Fruit fly (Drosophila melanogaster) whole organism, embryonic: ENCODE data around the gene vkg.

Experiments used
- Blimp-1 ChIP-seq: fragments of 200-800 bp; sonication (Bioruptor generic); optimal IDR thresholded peaks from 3 replicates; lab custom pipeline; 2018; ENCODE audit warnings: missing biosample characterization, missing genetic modification characterization, mild to moderate bottlenecking, moderate library complexity, missing genetic modification reagents
- Bteb2 ChIP-seq: fragments of 200-800 bp; sonication (Bioruptor generic); optimal IDR thresholded peaks from 2 replicates; lab custom pipeline; 2016; ENCODE audit warnings: missing biosample characterization, missing genetic modification characterization
- CG10267 ChIP-seq: fragments of 200-800 bp; sonication (Bioruptor generic); optimal IDR thresholded peaks from 2 replicates; lab custom pipeline; 2018; ENCODE audit warnings: missing biosample characterization, mild to moderate bottlenecking, missing genetic modification characterization, moderate library complexity
- CG11398 ChIP-seq: fragments of 200-800 bp; sonication (Bioruptor generic); optimal IDR thresholded peaks from 2 replicates; lab custom pipeline; 2016; ENCODE audit warnings: missing biosample characterization, missing genetic modification characterization
- CG11696 ChIP-seq: fragments of 200-800 bp; sonication (Bioruptor generic); IDR thresholded peaks from 2 replicates; pipeline ENCODE4 v1.3.6; 2022; ENCODE audit warnings: missing biosample characterization, missing genetic modification characterization
- CG16779 ChIP-seq: fragments of 200-800 bp; sonication (Bioruptor generic); IDR thresholded peaks from 2 replicates; pipeline ENCODE4 v1.3.6; 2022; ENCODE audit warnings: missing biosample characterization, missing genetic modification characterization
- CG16815 ChIP-seq: fragments of 200-800 bp; sonication (Bioruptor generic); optimal IDR thresholded peaks from 3 replicates; lab custom pipeline; 2017; ENCODE audit warnings: missing biosample characterization, mild to moderate bottlenecking, missing genetic modification characterization
- CG17186 ChIP-seq: fragments of 200-800 bp; sonication (Bioruptor generic); optimal IDR thresholded peaks from 3 replicates; lab custom pipeline; 2017; ENCODE audit warnings: missing biosample characterization, missing genetic modification reagents, missing genetic modification characterization
- CG2120 ChIP-seq: fragments of 200-800 bp; sonication (Bioruptor generic); optimal IDR thresholded peaks from 3 replicates; lab custom pipeline; 2016; ENCODE audit warnings: missing biosample characterization, missing genetic modification characterization
- CG2129 ChIP-seq: fragments of 200-800 bp; sonication (Bioruptor generic); IDR thresholded peaks from 2 replicates; pipeline ENCODE4 v1.3.6; 2022; ENCODE audit warnings: missing biosample characterization, missing genetic modification characterization; ENCODE audit not compliant: partially characterized antibody
- CG2875 ChIP-seq: fragments of 200-800 bp; sonication (Bioruptor generic); optimal IDR thresholded peaks from 2 replicates; lab custom pipeline; 2017; ENCODE audit warnings: missing biosample characterization, mild to moderate bottlenecking, missing genetic modification characterization, missing genetic modification reagents
- CG31224 ChIP-seq: fragments of 200-800 bp; sonication (Bioruptor generic); IDR thresholded peaks from 2 replicates; pipeline ENCODE4 v1.3.6; 2022; ENCODE audit warnings: missing biosample characterization, missing genetic modification characterization
- CG31365 ChIP-seq: fragments of 200-800 bp; sonication (Bioruptor generic); optimal IDR thresholded peaks from 2 replicates; lab custom pipeline; 2018; ENCODE audit warnings: missing biosample characterization, mild to moderate bottlenecking, missing genetic modification characterization
- CG32532 ChIP-seq: fragments of 200-800 bp; sonication (Bioruptor generic); IDR thresholded peaks from 2 replicates; pipeline ENCODE4 v1.3.6; 2022; ENCODE audit warnings: missing biosample characterization, missing genetic modification characterization
- CG33557 ChIP-seq: fragments of 200-800 bp; sonication (Bioruptor generic); optimal IDR thresholded peaks from 2 replicates; lab custom pipeline; 2019; ENCODE audit warnings: missing biosample characterization, mild to moderate bottlenecking, missing genetic modification characterization, moderate library complexity
- CG34224 ChIP-seq: fragments of 200-800 bp; sonication (Bioruptor generic); IDR thresholded peaks from 3 replicates; pipeline ENCODE4 v1.3.6; 2022; ENCODE audit warnings: missing biosample characterization, missing genetic modification characterization; ENCODE audit not compliant: partially characterized antibody
- CG3838 ChIP-seq: fragments of 200-800 bp; sonication (Bioruptor generic); optimal IDR thresholded peaks from 3 replicates; lab custom pipeline; 2016; ENCODE audit warnings: missing biosample characterization, missing genetic modification characterization
- CG42726 ChIP-seq: fragments of 200-800 bp; sonication (Bioruptor generic); IDR thresholded peaks from 2 replicates; pipeline ENCODE4 v1.3.6; 2022; ENCODE audit warnings: missing biosample characterization, missing genetic modification characterization; ENCODE audit not compliant: partially characterized antibody
- CG9797 ChIP-seq: fragments of 200-800 bp; sonication (Bioruptor generic); optimal IDR thresholded peaks from 3 replicates; lab custom pipeline; 2018; ENCODE audit warnings: missing biosample characterization, mild to moderate bottlenecking, missing genetic modification characterization
- D ChIP-seq, 2 experiments: fragments of 200-800 bp in 1 of 2; fragments of >200 bp in 1 of 2; sonication (Bioruptor generic) in 1 of 2; optimal IDR thresholded peaks; 2 replicates in 1 of 2; 3 replicates in 1 of 2; lab custom pipeline; 2017; ENCODE audit warnings: mild to moderate bottlenecking in 1 of 2, missing biosample characterization in 1 of 2, missing genetic modification characterization in 1 of 2, missing genetic modification reagents in 1 of 2
- Dfd ChIP-seq, 2 experiments: fragments of >200 bp; optimal IDR thresholded peaks; 2 replicates each; lab custom pipeline; 2017; ENCODE audit warnings: missing biosample characterization in 2 of 2, missing genetic modification characterization in 2 of 2
- HLHmδ ChIP-seq: fragments of 200-800 bp; sonication (Bioruptor generic); optimal IDR thresholded peaks from 2 replicates; lab custom pipeline; 2018; ENCODE audit warnings: missing biosample characterization, mild to moderate bottlenecking, missing genetic modification characterization, moderate library complexity
- Hmx ChIP-seq: fragments of 200-800 bp; sonication (Bioruptor generic); optimal IDR thresholded peaks from 2 replicates; lab custom pipeline; 2016; ENCODE audit warnings: missing biosample characterization, missing genetic modification characterization
- Kr ChIP-seq: fragments of 200-800 bp; sonication (Bioruptor generic); optimal IDR thresholded peaks from 2 replicates; lab custom pipeline; 2017; ENCODE audit warnings: missing biosample characterization, mild to moderate bottlenecking, missing genetic modification characterization
- Lpt ChIP-seq: fragments of >200 bp; optimal IDR thresholded peaks from 2 replicates; lab custom pipeline; 2018; ENCODE audit warnings: missing biosample characterization, missing genetic modification characterization
- Sox102F ChIP-seq: fragments of 200-800 bp; sonication (Bioruptor generic); optimal IDR thresholded peaks from 2 replicates; lab custom pipeline; 2018; ENCODE audit warnings: missing biosample characterization, mild to moderate bottlenecking, missing genetic modification characterization, moderate library complexity
- Tbp ChIP-seq: fragments of >200 bp; optimal IDR thresholded peaks from 2 replicates; lab custom pipeline; 2018; ENCODE audit warnings: missing biosample characterization, missing genetic modification characterization
- ap ChIP-seq: fragments of 200-800 bp; sonication (Bioruptor generic); IDR thresholded peaks from 2 replicates; pipeline ENCODE4 v1.3.6; 2022; ENCODE audit warnings: missing biosample characterization, missing genetic modification characterization
- caup ChIP-seq: fragments of 200-800 bp; sonication (Bioruptor generic); optimal IDR thresholded peaks from 3 replicates; lab custom pipeline; 2017; ENCODE audit warnings: missing biosample characterization, mild to moderate bottlenecking, missing genetic modification characterization, moderate library complexity; ENCODE audit not compliant: severe bottlenecking
- chif ChIP-seq, 2 experiments: fragments of 200-800 bp; sonication (Bioruptor generic); optimal IDR thresholded peaks; 3 replicates each; lab custom pipeline; 2016; ENCODE audit warnings: missing biosample characterization in 2 of 2, missing genetic modification characterization in 2 of 2
- chm ChIP-seq: fragments of 200-800 bp; sonication (Bioruptor generic); IDR thresholded peaks from 2 replicates; pipeline ENCODE4 v1.3.6; 2022; ENCODE audit warnings: missing biosample characterization, missing genetic modification characterization
- dysf ChIP-seq: fragments of 200-800 bp; sonication (Bioruptor generic); IDR thresholded peaks from 3 replicates; pipeline ENCODE4 v1.3.6; 2022; ENCODE audit warnings: missing biosample characterization, missing genetic modification characterization
- fd3F ChIP-seq: fragments of 200-800 bp; sonication (Bioruptor generic); optimal IDR thresholded peaks from 2 replicates; lab custom pipeline; 2018; ENCODE audit warnings: missing biosample characterization, mild to moderate bottlenecking, missing genetic modification characterization, moderate library complexity
- gro ChIP-seq: fragments of 200-800 bp; sonication (Bioruptor generic); optimal IDR thresholded peaks from 2 replicates; lab custom pipeline; 2016; ENCODE audit warnings: missing biosample characterization, missing genetic modification characterization
- ham ChIP-seq: fragments of 200-800 bp; sonication (Bioruptor generic); IDR thresholded peaks from 2 replicates; pipeline ENCODE4 v1.3.6; 2022; ENCODE audit warnings: missing biosample characterization, missing genetic modification characterization
- hth ChIP-seq: fragments of >200 bp; optimal IDR thresholded peaks from 2 replicates; lab custom pipeline; 2017; ENCODE audit warnings: inconsistent platforms
- inv ChIP-seq: fragments of 200-800 bp; sonication (Bioruptor generic); IDR thresholded peaks from 2 replicates; pipeline ENCODE4 v1.3.6; 2022; ENCODE audit warnings: missing biosample characterization, missing genetic modification characterization; ENCODE audit not compliant: partially characterized antibody
- jing ChIP-seq: fragments of 200-800 bp; sonication (Bioruptor generic); optimal IDR thresholded peaks from 2 replicates; lab custom pipeline; 2018; ENCODE audit warnings: missing biosample characterization, mild to moderate bottlenecking, missing genetic modification characterization
- klu ChIP-seq: fragments of 200-800 bp; sonication (Bioruptor generic); IDR thresholded peaks from 2 replicates; pipeline ENCODE4 v1.3.6; 2022; ENCODE audit warnings: missing biosample characterization, missing genetic modification characterization
- mld ChIP-seq: fragments of 200-800 bp; sonication (Bioruptor generic); IDR thresholded peaks from 3 replicates; pipeline ENCODE4 v1.3.6; 2022; ENCODE audit warnings: missing biosample characterization, missing genetic modification characterization; ENCODE audit not compliant: partially characterized antibody
- oc ChIP-seq: fragments of 200-800 bp; sonication (Bioruptor generic); optimal IDR thresholded peaks from 2 replicates; lab custom pipeline; 2018; ENCODE audit warnings: missing biosample characterization, mild to moderate bottlenecking, missing genetic modification characterization, moderate library complexity
- peb ChIP-seq: fragments of 200-800 bp; sonication (Bioruptor generic); IDR thresholded peaks from 2 replicates; pipeline ENCODE4 v1.3.6; 2022; ENCODE audit warnings: missing biosample characterization, missing genetic modification characterization
- pzg ChIP-seq: fragments of 200-800 bp; sonication (Bioruptor generic); optimal IDR thresholded peaks from 3 replicates; lab custom pipeline; 2018; ENCODE audit warnings: missing biosample characterization, mild to moderate bottlenecking, missing genetic modification characterization, moderate library complexity
- rib ChIP-seq: fragments of 200-800 bp; sonication (Bioruptor generic); IDR thresholded peaks from 2 replicates; pipeline ENCODE4 v1.3.6; 2022; ENCODE audit warnings: missing biosample characterization, missing genetic modification characterization
- slp2 ChIP-seq: fragments of 200-800 bp; sonication (Bioruptor generic); optimal IDR thresholded peaks from 2 replicates; lab custom pipeline; 2016; ENCODE audit warnings: missing biosample characterization, missing genetic modification characterization
- tio ChIP-seq: fragments of 200-800 bp; sonication (Bioruptor generic); optimal IDR thresholded peaks from 2 replicates; lab custom pipeline; 2017; ENCODE audit warnings: missing biosample characterization, missing genetic modification characterization, inconsistent platforms
- toy ChIP-seq: fragments of 200-800 bp; sonication (Bioruptor generic); IDR thresholded peaks from 2 replicates; pipeline ENCODE4 v1.3.6; 2022; ENCODE audit warnings: missing biosample characterization, missing genetic modification characterization
- tx ChIP-seq: fragments of 200-800 bp; sonication (Bioruptor generic); optimal IDR thresholded peaks from 2 replicates; lab custom pipeline; 2016; ENCODE audit warnings: missing biosample characterization, missing genetic modification characterization
- vfl ChIP-seq: fragments of 200-800 bp; sonication (Bioruptor generic); optimal IDR thresholded peaks from 2 replicates; lab custom pipeline; 2016; ENCODE audit warnings: missing biosample characterization, missing genetic modification characterization
- wdn ChIP-seq: fragments of 200-800 bp; sonication (Bioruptor generic); IDR thresholded peaks from 2 replicates; pipeline ENCODE4 v1.3.6; 2022; ENCODE audit warnings: missing biosample characterization, missing genetic modification characterization
- z ChIP-seq: fragments of 200-800 bp; sonication (Bioruptor generic); IDR thresholded peaks from 3 replicates; pipeline ENCODE4 v1.3.6; 2022; ENCODE audit warnings: missing biosample characterization, missing genetic modification characterization

Gene vkg

dm6 chr2L:5054953-5055352, 27.0 kb upstream of the vkg start, which contains the start of the genes CG14036 and His3.3A (continued):
- no peak for TF ChIP-seq caup
- no peak for TF ChIP-seq hth (lab: Kevin White, UChicago)
- TF ChIP-seq Lpt (GFP tag; lab: Kevin White, UChicago): no peak
- TF ChIP-seq CG31365: no peak
- TF ChIP-seq chif (GFP tag; optimal IDR thresholded peaks at IDR 0.05; lab: Kevin White, UChicago): no peak
- no peak for TF ChIP-seq Bteb2
- TF ChIP-seq oc (tag; lab: Kevin White, UChicago): no peak
- TF ChIP-seq Sox102F (GFP tag; lab: Kevin White, UChicago): no peak
- no peak for TF ChIP-seq Dfd (GFP tag; optimal IDR thresholded peaks at IDR 0.05; lab: Kevin White, UChicago)
- TF ChIP-seq CG32532 (GFP tag; lab: Robert Waterston, UW): no peak
- no peak for TF ChIP-seq wdn (GFP tag; lab: Robert Waterston, UW)
- TF ChIP-seq tx: no peak
- peak; percentile 97 for TF ChIP-seq CG9797 (GFP tag; lab: Kevin White, UChicago)
- no peak for TF ChIP-seq tio (GFP tag; lab: Kevin White, UChicago)
- TF ChIP-seq gro (GFP tag; lab: Kevin White, UChicago): no peak
- peak; percentile 46 for TF ChIP-seq CG2120 (GFP tag; lab: Kevin White, UChicago)
- TF ChIP-seq CG11398 (GFP tag; lab: Kevin White, UChicago): no peak
- TF ChIP-seq fd3F: no peak
- peak; percentile 96 for TF ChIP-seq pzg (GFP tag; lab: Kevin White, UChicago)
- no peak for TF ChIP-seq CG31224 (GFP tag; lab: Robert Waterston, UW)
- TF ChIP-seq CG33557 (GFP tag; lab: Kevin White, UChicago): no peak
- TF ChIP-seq chm (GFP tag; lab: Robert Waterston, UW): peak; percentile 27; the same call in 1 of the 2 replicates
- TF ChIP-seq HLHmδ: peak; percentile 74
- no peak for TF ChIP-seq dysf (GFP tag; lab: Robert Waterston, UW)
- TF ChIP-seq CG17186: peak; percentile 56
- TF ChIP-seq vfl (GFP tag; lab: Kevin White, UChicago): no peak
- 0 out of 3 replicates have a peak, but pooled peaks have one; percentile 41 for TF ChIP-seq mld (GFP tag; lab: Robert Waterston, UW)
- TF ChIP-seq Blimp-1: peak; percentile 69
- TF ChIP-seq D (optimal IDR thresholded peaks at IDR 0.05; lab: Kevin White, UChicago): no peak
- no peak for TF ChIP-seq D (GFP tag; optimal IDR thresholded peaks at IDR 0.05; lab: Kevin White, UChicago)
- TF ChIP-seq CG3838: no peak
- no peak for TF ChIP-seq Hmx (GFP tag; lab: Kevin White, UChicago)
- TF ChIP-seq jing (GFP tag; lab: Kevin White, UChicago): no peak
- no peak for TF ChIP-seq CG16779 (GFP tag; lab: Robert Waterston, UW)
- TF ChIP-seq CG34224 (GFP tag; lab: Robert Waterston, UW): peak; percentile 80
- no peak for TF ChIP-seq ham (GFP tag; lab: Robert Waterston, UW)
- no peak for TF ChIP-seq slp2 (GFP tag; lab: Kevin White, UChicago)
- TF ChIP-seq klu (GFP tag; lab: Robert Waterston, UW): no peak
- TF ChIP-seq Tbp: no peak
- TF ChIP-seq inv (GFP tag; lab: Robert Waterston, UW): peak; percentile 43; the same call in 1 of the 2 replicates
- no peak for TF ChIP-seq rib (GFP tag; lab: Robert Waterston, UW)
- no peak for TF ChIP-seq CG16815 (GFP tag; lab: Kevin White, UChicago)
- TF ChIP-seq CG42726 (GFP tag; lab: Robert Waterston, UW): peak; percentile 59; the same call in 1 of the 2 replicates
- no peak for TF ChIP-seq CG2129
- no peak for TF ChIP-seq Kr (GFP tag; lab: Kevin White, UChicago)
- no peak for TF ChIP-seq toy (GFP tag; lab: Robert Waterston, UW)
- no peak for TF ChIP-seq CG2875
- TF ChIP-seq CG11696: no peak
- TF ChIP-seq ap (GFP tag; lab: Robert Waterston, UW): no peak
- TF ChIP-seq CG10267: peak; percentile 67
- no peak for TF ChIP-seq peb (GFP tag; lab: Robert Waterston, UW)
- no peak for TF ChIP-seq z (GFP tag; lab: Robert Waterston, UW)
